Fruit fly (Drosophila melanogaster) whole organism, embryonic: ENCODE measurements around the gene CG8861.

ENCODE experiments used
- Aef1 ChIP-seq: fragments of 200-800 bp; sonication (Bioruptor generic); IDR thresholded peaks from 3 replicates; pipeline ENCODE4 v1.3.6; 2022; ENCODE audit warnings: missing biosample characterization, missing genetic modification characterization
- Bteb2 ChIP-seq: fragments of 200-800 bp; sonication (Bioruptor generic); optimal IDR thresholded peaks from 2 replicates; lab custom pipeline; 2016; ENCODE audit warnings: missing biosample characterization, missing genetic modification characterization
- CG10321 ChIP-seq: fragments of 200-800 bp; sonication (Bioruptor generic); IDR thresholded peaks from 2 replicates; pipeline ENCODE4 v1.3.6; 2022; ENCODE audit warnings: missing biosample characterization, missing genetic modification characterization
- CG11085 ChIP-seq: fragments of 200-800 bp; sonication (Bioruptor generic); IDR thresholded peaks from 2 replicates; pipeline ENCODE4 v1.3.6; 2022; ENCODE audit warnings: missing biosample characterization, missing genetic modification characterization
- CG11093 ChIP-seq: fragments of 200-800 bp; sonication (Bioruptor generic); IDR thresholded peaks from 3 replicates; pipeline ENCODE4 v1.3.6; 2022; ENCODE audit warnings: missing biosample characterization, missing genetic modification characterization
- CG11695 ChIP-seq: fragments of 200-800 bp; sonication (Bioruptor generic); IDR thresholded peaks from 3 replicates; pipeline ENCODE4 v1.3.6; 2022; ENCODE audit warnings: missing biosample characterization, missing genetic modification characterization
- CG12299 ChIP-seq: fragments of 200-800 bp; sonication (Bioruptor generic); optimal IDR thresholded peaks from 2 replicates; lab custom pipeline; 2018; ENCODE audit warnings: missing biosample characterization, mild to moderate bottlenecking, missing genetic modification characterization
- CG13296 ChIP-seq: fragments of 200-800 bp; sonication (Bioruptor generic); optimal IDR thresholded peaks from 3 replicates; lab custom pipeline; 2018; ENCODE audit warnings: missing biosample characterization, mild to moderate bottlenecking, missing genetic modification characterization
- CG13775 ChIP-seq: fragments of 200-800 bp; sonication (Bioruptor generic); optimal IDR thresholded peaks from 3 replicates; lab custom pipeline; 2017; ENCODE audit warnings: missing biosample characterization, mild to moderate bottlenecking, missing genetic modification characterization
- CG1792 ChIP-seq: fragments of 200-800 bp; sonication (Bioruptor generic); optimal IDR thresholded peaks from 2 replicates; lab custom pipeline; 2016; ENCODE audit warnings: missing biosample characterization, missing genetic modification characterization
- CG2116 ChIP-seq: fragments of 200-800 bp; sonication (Bioruptor generic); optimal IDR thresholded peaks from 3 replicates; lab custom pipeline; 2018; ENCODE audit warnings: missing biosample characterization, mild to moderate bottlenecking, missing genetic modification characterization
- CG2129 ChIP-seq: fragments of 200-800 bp; sonication (Bioruptor generic); IDR thresholded peaks from 2 replicates; pipeline ENCODE4 v1.3.6; 2022; ENCODE audit warnings: missing biosample characterization, missing genetic modification characterization; ENCODE audit not compliant: partially characterized antibody
- CG2678 ChIP-seq: fragments of 200-800 bp; sonication (Bioruptor generic); optimal IDR thresholded peaks from 3 replicates; lab custom pipeline; 2019; ENCODE audit warnings: missing biosample characterization, mild to moderate bottlenecking, missing genetic modification characterization, moderate library complexity
- CG30020 ChIP-seq: fragments of 200-800 bp; optimal IDR thresholded peaks from 2 replicates; lab custom pipeline; 2019; ENCODE audit warnings: missing biosample characterization, mild to moderate bottlenecking, missing genetic modification characterization, moderate library complexity
- CG3407 ChIP-seq: fragments of 200-800 bp; sonication (Bioruptor generic); optimal IDR thresholded peaks from 2 replicates; lab custom pipeline; 2018; ENCODE audit warnings: missing biosample characterization, mild to moderate bottlenecking, missing genetic modification characterization
- CG42726 ChIP-seq: fragments of 200-800 bp; sonication (Bioruptor generic); IDR thresholded peaks from 2 replicates; pipeline ENCODE4 v1.3.6; 2022; ENCODE audit warnings: missing biosample characterization, missing genetic modification characterization; ENCODE audit not compliant: partially characterized antibody
- CG4282 ChIP-seq: fragments of 200-800 bp; sonication (Bioruptor generic); optimal IDR thresholded peaks from 2 replicates; lab custom pipeline; 2016; ENCODE audit warnings: missing biosample characterization, missing genetic modification characterization
- CG4360 ChIP-seq: fragments of 200-800 bp; sonication (Bioruptor generic); IDR thresholded peaks from 2 replicates; pipeline ENCODE4 v1.3.6; 2022; ENCODE audit warnings: missing biosample characterization, missing genetic modification characterization
- CG4707 ChIP-seq: fragments of 200-800 bp; sonication (Bioruptor generic); optimal IDR thresholded peaks from 2 replicates; lab custom pipeline; 2018; ENCODE audit warnings: missing biosample characterization, mild to moderate bottlenecking, missing genetic modification characterization, moderate library complexity
- CG4854 ChIP-seq: fragments of 200-800 bp; sonication (Bioruptor generic); optimal IDR thresholded peaks from 2 replicates; lab custom pipeline; 2016; ENCODE audit warnings: missing biosample characterization, missing genetic modification characterization, inconsistent platforms
- CG7357 ChIP-seq: fragments of 200-800 bp; sonication (Bioruptor generic); IDR thresholded peaks from 3 replicates; pipeline ENCODE4 v1.3.6; 2022; ENCODE audit warnings: missing biosample characterization, missing genetic modification characterization
- CG8765 ChIP-seq: fragments of 200-800 bp; sonication (Bioruptor generic); IDR thresholded peaks from 2 replicates; pipeline ENCODE4 v1.3.6; 2022; ENCODE audit warnings: missing biosample characterization, missing genetic modification characterization
- CG9609 ChIP-seq: fragments of 200-800 bp; sonication (Bioruptor generic); optimal IDR thresholded peaks from 3 replicates; lab custom pipeline; 2016; ENCODE audit warnings: missing biosample characterization, missing genetic modification characterization
- CTCF ChIP-seq: fragments of 200-800 bp; sonication (Bioruptor generic); optimal IDR thresholded peaks from 2 replicates; lab custom pipeline; 2017; ENCODE audit warnings: missing biosample characterization, mild to moderate bottlenecking, missing genetic modification characterization, moderate library complexity
- Camta ChIP-seq: fragments of 200-800 bp; sonication (Bioruptor generic); optimal IDR thresholded peaks from 2 replicates; lab custom pipeline; 2016; ENCODE audit warnings: missing biosample characterization, missing genetic modification characterization
- D ChIP-seq, 2 experiments: fragments of 200-800 bp in 1 of 2; fragments of >200 bp in 1 of 2; sonication (Bioruptor generic) in 1 of 2; optimal IDR thresholded peaks; 2 replicates in 1 of 2; 3 replicates in 1 of 2; lab custom pipeline; 2017; ENCODE audit warnings: mild to moderate bottlenecking in 1 of 2, missing biosample characterization in 1 of 2, missing genetic modification characterization in 1 of 2, missing genetic modification reagents in 1 of 2
- Elba2 ChIP-seq: fragments of 200-800 bp; sonication (Bioruptor generic); optimal IDR thresholded peaks from 3 replicates; lab custom pipeline; 2016; ENCODE audit warnings: missing biosample characterization, missing genetic modification characterization
- Hsf ChIP-seq: fragments of 200-800 bp; sonication (Bioruptor generic); optimal IDR thresholded peaks from 3 replicates; lab custom pipeline; 2016; ENCODE audit warnings: missing biosample characterization, missing genetic modification characterization
- NC2α ChIP-seq: fragments of 200-800 bp; sonication (Bioruptor generic); optimal IDR thresholded peaks from 2 replicates; lab custom pipeline; 2016; ENCODE audit warnings: missing biosample characterization, missing genetic modification characterization
- Nf-YA ChIP-seq: fragments of 200-800 bp; sonication (Bioruptor generic); IDR thresholded peaks from 2 replicates; pipeline ENCODE4 v1.3.6; 2022; ENCODE audit warnings: missing biosample characterization, missing genetic modification characterization
- Opbp ChIP-seq: fragments of 200-800 bp; sonication (Bioruptor generic); IDR thresholded peaks from 3 replicates; pipeline ENCODE4 v1.3.6; 2022; ENCODE audit warnings: missing biosample characterization, missing genetic modification characterization; ENCODE audit not compliant: partially characterized antibody
- PHDP ChIP-seq: fragments of 200-800 bp; sonication (Bioruptor generic); optimal IDR thresholded peaks from 3 replicates; lab custom pipeline; 2018; ENCODE audit warnings: missing biosample characterization, mild to moderate bottlenecking, missing genetic modification characterization, moderate library complexity
- Ravus ChIP-seq: fragments of 200-800 bp; sonication (Bioruptor generic); IDR thresholded peaks from 2 replicates; pipeline ENCODE4 v1.3.6; 2022; ENCODE audit warnings: missing biosample characterization, missing genetic modification characterization
- Vsx1 ChIP-seq: fragments of 200-800 bp; sonication (Bioruptor generic); optimal IDR thresholded peaks from 2 replicates; lab custom pipeline; 2017; ENCODE audit warnings: missing biosample characterization, mild to moderate bottlenecking, missing genetic modification characterization, missing genetic modification reagents
- ato ChIP-seq: fragments of 200-800 bp; sonication (Bioruptor generic); IDR thresholded peaks from 2 replicates; pipeline ENCODE4 v1.3.6; 2022; ENCODE audit warnings: missing biosample characterization, missing genetic modification characterization; ENCODE audit not compliant: partially characterized antibody
- bigmax ChIP-seq: fragments of 200-800 bp; sonication (Bioruptor generic); optimal IDR thresholded peaks from 2 replicates; lab custom pipeline; 2018; ENCODE audit warnings: missing biosample characterization, mild to moderate bottlenecking, missing genetic modification characterization
- bowl ChIP-seq: fragments of 200-800 bp; sonication (Bioruptor generic); IDR thresholded peaks from 2 replicates; pipeline ENCODE4 v1.3.6; 2022; ENCODE audit warnings: missing biosample characterization, missing genetic modification characterization
- br ChIP-seq: fragments of >200 bp; optimal IDR thresholded peaks from 2 replicates; lab custom pipeline; 2017
- dimm ChIP-seq: fragments of 200-800 bp; sonication (Bioruptor generic); IDR thresholded peaks from 2 replicates; pipeline ENCODE4 v1.3.6; 2022; ENCODE audit warnings: missing biosample characterization, missing genetic modification characterization
- dysf ChIP-seq: fragments of 200-800 bp; sonication (Bioruptor generic); IDR thresholded peaks from 3 replicates; pipeline ENCODE4 v1.3.6; 2022; ENCODE audit warnings: missing biosample characterization, missing genetic modification characterization
- ems ChIP-seq: fragments of 200-800 bp; sonication (Bioruptor generic); optimal IDR thresholded peaks from 3 replicates; lab custom pipeline; 2016; ENCODE audit warnings: missing biosample characterization, missing genetic modification characterization
- exex ChIP-seq: fragments of 200-800 bp; sonication (Bioruptor generic); optimal IDR thresholded peaks from 4 replicates; lab custom pipeline; 2018; ENCODE audit warnings: missing biosample characterization, mild to moderate bottlenecking, missing genetic modification characterization, moderate library complexity
- gce ChIP-seq: fragments of 200-800 bp; sonication (Bioruptor generic); IDR thresholded peaks from 3 replicates; pipeline ENCODE4 v1.3.6; 2022; ENCODE audit warnings: missing biosample characterization, missing genetic modification characterization
- hkb ChIP-seq, 2 experiments: fragments of 200-800 bp in 1 of 2; fragments of >200 bp in 1 of 2; sonication (Bioruptor generic) in 1 of 2; IDR thresholded peaks in 1 of 2; optimal IDR thresholded peaks in 1 of 2; 2 replicates each; pipeline versions ENCODE4 v1.3.6 to Lab custom; 2017 to 2022; ENCODE audit warnings: missing biosample characterization in 1 of 2, missing genetic modification characterization in 1 of 2
- org-1 ChIP-seq: fragments of 200-800 bp; sonication (Bioruptor generic); optimal IDR thresholded peaks from 2 replicates; lab custom pipeline; 2017; ENCODE audit warnings: missing biosample characterization, missing genetic modification characterization
- pum ChIP-seq: fragments of 200-800 bp; sonication (Bioruptor generic); optimal IDR thresholded peaks from 2 replicates; lab custom pipeline; 2016; ENCODE audit warnings: missing biosample characterization, missing genetic modification characterization
- rib ChIP-seq: fragments of 200-800 bp; sonication (Bioruptor generic); IDR thresholded peaks from 2 replicates; pipeline ENCODE4 v1.3.6; 2022; ENCODE audit warnings: missing biosample characterization, missing genetic modification characterization
- shn ChIP-seq: fragments of 200-800 bp; sonication (Bioruptor generic); optimal IDR thresholded peaks from 3 replicates; lab custom pipeline; 2016; ENCODE audit warnings: missing biosample characterization, missing genetic modification characterization
- so ChIP-seq: fragments of 200-800 bp; sonication (Bioruptor generic); IDR thresholded peaks from 3 replicates; pipeline ENCODE4 v1.3.6; 2022; ENCODE audit warnings: missing biosample characterization, missing genetic modification characterization
- sr ChIP-seq: fragments of 200-800 bp; sonication (Bioruptor generic); IDR thresholded peaks from 3 replicates; pipeline ENCODE4 v1.3.6; 2022; ENCODE audit warnings: missing biosample characterization, missing genetic modification characterization
- zen2 ChIP-seq: fragments of 200-800 bp; sonication (Bioruptor generic); IDR thresholded peaks from 3 replicates; pipeline ENCODE4 v1.3.6; 2022; ENCODE audit warnings: missing biosample characterization, missing genetic modification characterization; ENCODE audit not compliant: partially characterized antibody

CG8861 gene

dm6 chr3R:9347702-9348378 is 19.5 kb upstream of the CG8861 start (continued):
- TF ChIP-seq Nf-YA (GFP tag; lab: Robert Waterston, UW) = no peak
- TF ChIP-seq CG11695 (GFP tag; lab: Robert Waterston, UW) = no peak
- no peak for TF ChIP-seq CG3407 (GFP tag; lab: Kevin White, UChicago)
- TF ChIP-seq shn (GFP tag; lab: Kevin White, UChicago) = no peak
- no peak for TF ChIP-seq ems
- no peak for TF ChIP-seq CG2129
- TF ChIP-seq Bteb2 (GFP tag; lab: Kevin White, UChicago) = no peak
- TF ChIP-seq Camta (GFP tag; lab: Kevin White, UChicago) = no peak
- no peak for TF ChIP-seq CG1792
- TF ChIP-seq Ravus = no peak
- no peak for TF ChIP-seq CG9609
- TF ChIP-seq CG30020 (tag; lab: Kevin White, UChicago) = no peak
- TF ChIP-seq CG4360 = no peak
- no peak for TF ChIP-seq bigmax (GFP tag; lab: Kevin White, UChicago)
- no peak for TF ChIP-seq rib (GFP tag; lab: Robert Waterston, UW)
- TF ChIP-seq CG42726 (GFP tag; lab: Robert Waterston, UW) = no peak
- TF ChIP-seq dysf (GFP tag; lab: Robert Waterston, UW) = no peak
- TF ChIP-seq org-1 (GFP tag; lab: Kevin White, UChicago) = no peak
- TF ChIP-seq CG12299 (tag; lab: Kevin White, UChicago) = no peak
- TF ChIP-seq exex (tag; lab: Kevin White, UChicago) = no peak
- TF ChIP-seq CTCF (GFP tag; lab: Kevin White, UChicago) = no peak
- no peak for TF ChIP-seq CG7357 (GFP tag; lab: Robert Waterston, UW)
- TF ChIP-seq CG13775 = peak; percentile 9
- no peak for TF ChIP-seq CG13296
- no peak for TF ChIP-seq Opbp (GFP tag; lab: Robert Waterston, UW)
- TF ChIP-seq CG10321 (GFP tag; lab: Robert Waterston, UW) = no peak
- no peak for TF ChIP-seq CG11093 (GFP tag; lab: Robert Waterston, UW)
- no peak for TF ChIP-seq gce (GFP tag; lab: Robert Waterston, UW)
- no peak for TF ChIP-seq CG2116 (GFP tag; lab: Kevin White, UChicago)
- TF ChIP-seq Vsx1 = no peak
- no peak for TF ChIP-seq CG4282
- no peak for TF ChIP-seq ato (GFP tag; lab: Robert Waterston, UW)
- TF ChIP-seq PHDP (tag; lab: Kevin White, UChicago) = no peak
- no peak for TF ChIP-seq zen2 (GFP tag; lab: Robert Waterston, UW)
- no peak for TF ChIP-seq pum
- peak; percentile 20 for TF ChIP-seq CG2678
- no peak for TF ChIP-seq sr
- no peak for TF ChIP-seq bowl (GFP tag; lab: Robert Waterston, UW)
- no peak for TF ChIP-seq CG11085
- TF ChIP-seq Aef1 (GFP tag; lab: Robert Waterston, UW) = no peak
- TF ChIP-seq CG8765 = no peak
- TF ChIP-seq dimm (GFP tag; lab: Robert Waterston, UW) = no peak
- TF ChIP-seq CG4707 (GFP tag; lab: Kevin White, UChicago) = no peak
- TF ChIP-seq NC2α (GFP tag; lab: Kevin White, UChicago) = no peak
- TF ChIP-seq D (optimal IDR thresholded peaks at IDR 0.05; lab: Kevin White, UChicago) = no peak
- no peak for TF ChIP-seq D (GFP tag; optimal IDR thresholded peaks at IDR 0.05; lab: Kevin White, UChicago)
- TF ChIP-seq Elba2 (GFP tag; lab: Kevin White, UChicago) = no peak
- TF ChIP-seq hkb (optimal IDR thresholded peaks at IDR 0.05; lab: Kevin White, UChicago) = no peak
- TF ChIP-seq hkb (GFP tag; IDR thresholded peaks at IDR 0.05; lab: Robert Waterston, UW) = no peak
- peak; percentile 7 for TF ChIP-seq Hsf (GFP tag; lab: Kevin White, UChicago)
- TF ChIP-seq so (GFP tag; lab: Robert Waterston, UW) = 0 out of 3 replicates have a peak, but pooled peaks have one; percentile 43
- no peak for TF ChIP-seq br
- no peak for TF ChIP-seq CG4854
